Worm (Caenorhabditis elegans) whole organism, L3 larva: ENCODE results near the gene Y60A9.3.

ENCODE experiments used
- R02D3.7 ChIP-seq: fragments of 150-350 bp; optimal IDR thresholded peaks from 2 replicates; lab custom pipeline; 2014; ENCODE audit warnings: missing biosample characterization, missing genetic modification characterization
- aly-2 ChIP-seq: fragments of 150-350 bp; optimal IDR thresholded peaks from 2 replicates; lab custom pipeline; 2014; ENCODE audit warnings: missing biosample characterization, missing genetic modification characterization
- ama-1 ChIP-seq: fragments of 150-350 bp; optimal IDR thresholded peaks from 2 replicates; lab custom pipeline; 2018
- ceh-28 ChIP-seq: fragments of 150-350 bp; optimal IDR thresholded peaks from 2 replicates; lab custom pipeline; 2014; ENCODE audit warnings: missing biosample characterization, missing genetic modification reagents, missing genetic modification characterization
- ceh-9 ChIP-seq: sonication (generic microtip); optimal IDR thresholded peaks from 2 replicates; lab custom pipeline; 2018; ENCODE audit warnings: missing biosample characterization, missing genetic modification characterization
- egl-27 ChIP-seq: sonication (generic microtip); optimal IDR thresholded peaks from 4 replicates; lab custom pipeline; 2017; ENCODE audit warnings: missing biosample characterization, missing genetic modification reagents, missing genetic modification characterization
- egl-5 ChIP-seq: fragments of 150-350 bp; optimal IDR thresholded peaks from 2 replicates; lab custom pipeline; 2017; ENCODE audit warnings: missing biosample characterization, missing genetic modification reagents, missing genetic modification characterization, inconsistent platforms
- elt-1 ChIP-seq: fragments of 150-350 bp; optimal IDR thresholded peaks from 2 replicates; lab custom pipeline; 2014; ENCODE audit warnings: missing biosample characterization, missing genetic modification characterization
- elt-3 ChIP-seq, 3 experiments: fragments of 150-350 bp in 1 of 3; sonication (generic microtip) in 2 of 3; optimal IDR thresholded peaks; 2 replicates in 2 of 3; 4 replicates in 1 of 3; lab custom pipeline; 2014 to 2017; ENCODE audit warnings: missing biosample characterization in 3 of 3, missing genetic modification characterization in 3 of 3
- eor-1 ChIP-seq, 2 experiments: fragments of 150-350 bp; optimal IDR thresholded peaks; 2 replicates each; lab custom pipeline; 2014 to 2018; ENCODE audit warnings: missing biosample characterization in 2 of 2, missing genetic modification characterization in 2 of 2
- fkh-10 ChIP-seq: sonication (generic microtip); optimal IDR thresholded peaks from 2 replicates; lab custom pipeline; 2017; ENCODE audit warnings: missing biosample characterization, missing genetic modification reagents, missing genetic modification characterization
- fkh-2 ChIP-seq: fragments of 150-350 bp; optimal IDR thresholded peaks from 2 replicates; lab custom pipeline; 2014; ENCODE audit warnings: missing biosample characterization, missing genetic modification reagents, missing genetic modification characterization
- hmg-11 ChIP-seq: sonication (generic microtip); optimal IDR thresholded peaks from 2 replicates; lab custom pipeline; 2016; ENCODE audit warnings: missing genetic modification characterization, missing compliant biosample characterization
- jun-1 ChIP-seq: fragments of 150-350 bp; optimal IDR thresholded peaks from 2 replicates; lab custom pipeline; 2014; ENCODE audit warnings: missing biosample characterization, missing genetic modification reagents, missing genetic modification characterization
- lin-15B ChIP-seq: fragments of 150-350 bp; optimal IDR thresholded peaks from 2 replicates; lab custom pipeline; 2014; ENCODE audit warnings: missing biosample characterization, missing genetic modification characterization
- lsy-12 ChIP-seq: sonication (generic microtip); optimal IDR thresholded peaks from 2 replicates; lab custom pipeline; 2016; ENCODE audit warnings: mild to moderate bottlenecking, missing genetic modification characterization, missing compliant biosample characterization
- nfya-1 ChIP-seq: sonication (generic microtip); optimal IDR thresholded peaks from 2 replicates; lab custom pipeline; 2017; ENCODE audit warnings: missing genetic modification characterization, mild to moderate bottlenecking, missing compliant biosample characterization, antibody characterized with exemption, moderate library complexity; ENCODE audit not compliant: insufficient read depth
- nhr-11 ChIP-seq: fragments of 150-350 bp; optimal IDR thresholded peaks from 2 replicates; lab custom pipeline; 2014; ENCODE audit warnings: missing biosample characterization, missing genetic modification characterization
- nhr-12 ChIP-seq: fragments of 150-350 bp; optimal IDR thresholded peaks from 2 replicates; lab custom pipeline; 2014; ENCODE audit warnings: missing biosample characterization, missing genetic modification characterization
- nhr-23 ChIP-seq: fragments of 150-350 bp; optimal IDR thresholded peaks from 2 replicates; lab custom pipeline; 2014; ENCODE audit warnings: missing biosample characterization, missing genetic modification reagents, missing genetic modification characterization
- nhr-237 ChIP-seq: fragments of 150-350 bp; optimal IDR thresholded peaks from 2 replicates; lab custom pipeline; 2014; ENCODE audit warnings: missing biosample characterization, missing genetic modification characterization
- nhr-25 ChIP-seq: sonication (generic microtip); optimal IDR thresholded peaks from 2 replicates; lab custom pipeline; 2017; ENCODE audit warnings: missing biosample characterization, missing genetic modification characterization
- nhr-28 ChIP-seq: fragments of 150-350 bp; optimal IDR thresholded peaks from 2 replicates; lab custom pipeline; 2014; ENCODE audit warnings: missing biosample characterization, missing genetic modification characterization
- nhr-43 ChIP-seq: sonication (generic microtip); optimal IDR thresholded peaks from 2 replicates; lab custom pipeline; 2016; ENCODE audit warnings: mild to moderate bottlenecking, missing genetic modification characterization, missing compliant biosample characterization; ENCODE audit not compliant: poor library complexity, severe bottlenecking
- nhr-67 ChIP-seq: fragments of 150-350 bp; optimal IDR thresholded peaks from 2 replicates; lab custom pipeline; 2014; ENCODE audit warnings: missing biosample characterization, missing genetic modification characterization
- nhr-76 ChIP-seq: fragments of 150-350 bp; sonication (generic microtip); optimal IDR thresholded peaks from 5 replicates; lab custom pipeline; 2014; ENCODE audit warnings: missing biosample characterization, missing genetic modification characterization
- pqm-1 ChIP-seq: fragments of 150-350 bp; optimal IDR thresholded peaks from 2 replicates; lab custom pipeline; 2017; ENCODE audit warnings: missing biosample characterization, missing genetic modification characterization, inconsistent platforms
- skn-1 ChIP-seq: fragments of 150-350 bp; optimal IDR thresholded peaks from 2 replicates; lab custom pipeline; 2014; ENCODE audit warnings: missing biosample characterization, missing genetic modification characterization
- snpc-4 ChIP-seq: fragments of 150-350 bp; optimal IDR thresholded peaks from 2 replicates; lab custom pipeline; 2014; ENCODE audit warnings: missing biosample characterization, missing genetic modification characterization
- tbx-2 ChIP-seq: sonication (generic microtip); optimal IDR thresholded peaks from 2 replicates; lab custom pipeline; 2016; ENCODE audit warnings: mild to moderate bottlenecking, missing genetic modification characterization, missing compliant biosample characterization
- unc-62 ChIP-seq: fragments of 150-350 bp; sonication (generic microtip); optimal IDR thresholded peaks from 4 replicates; lab custom pipeline; 2014; ENCODE audit warnings: missing biosample characterization, missing genetic modification reagents, missing genetic modification characterization
- zag-1 ChIP-seq: fragments of 150-350 bp; optimal IDR thresholded peaks from 2 replicates; lab custom pipeline; 2014; ENCODE audit warnings: missing biosample characterization, missing genetic modification characterization
- ztf-4 ChIP-seq: fragments of 150-350 bp; optimal IDR thresholded peaks from 2 replicates; lab custom pipeline; 2014; ENCODE audit warnings: missing biosample characterization, missing genetic modification characterization

The Y60A9.3 gene

DNA sequence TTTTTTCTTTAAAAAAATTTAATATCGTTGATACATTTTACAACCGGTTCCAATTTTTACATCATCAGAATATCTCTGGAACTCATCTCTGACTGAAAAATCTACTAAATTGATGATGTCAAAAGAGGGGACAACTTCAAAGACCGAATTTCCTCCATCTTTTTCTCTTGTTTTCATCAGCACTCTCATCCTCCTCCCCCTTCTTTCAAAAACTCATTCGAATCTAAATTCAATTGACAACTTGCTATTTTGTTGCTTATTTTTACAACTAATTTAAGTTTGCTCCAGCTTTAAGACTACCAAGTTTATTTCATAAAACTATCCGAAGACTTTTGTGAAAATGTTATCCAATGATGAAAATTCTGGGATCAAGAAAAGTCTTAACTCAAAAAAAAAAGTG, 16.0 kb downstream of the Y60A9.3 start:
- TF ChIP-seq nhr-11 (tag; lab: Kevin White, UChicago) (no peak), nhr-23 (no peak), lin-15B (tag; lab: Kevin White, UChicago) (no peak), hmg-11 (no peak), skn-1 (tag; lab: Kevin White, UChicago) (no peak), eor-1 (tag; optimal IDR thresholded peaks at IDR 0.05; lab: Kevin White, UChicago) (no peak), nhr-28 (tag; lab: Kevin White, UChicago) (no peak), nhr-43 (tag; lab: Kevin White, UChicago) (no peak), elt-1 (tag; lab: Kevin White, UChicago) (no peak), pqm-1 (tag; lab: Kevin White, UChicago) (no peak), lsy-12 (no peak), zag-1 (no peak), nfya-1 (tag; lab: Kevin White, UChicago) (no peak)

DNA sequence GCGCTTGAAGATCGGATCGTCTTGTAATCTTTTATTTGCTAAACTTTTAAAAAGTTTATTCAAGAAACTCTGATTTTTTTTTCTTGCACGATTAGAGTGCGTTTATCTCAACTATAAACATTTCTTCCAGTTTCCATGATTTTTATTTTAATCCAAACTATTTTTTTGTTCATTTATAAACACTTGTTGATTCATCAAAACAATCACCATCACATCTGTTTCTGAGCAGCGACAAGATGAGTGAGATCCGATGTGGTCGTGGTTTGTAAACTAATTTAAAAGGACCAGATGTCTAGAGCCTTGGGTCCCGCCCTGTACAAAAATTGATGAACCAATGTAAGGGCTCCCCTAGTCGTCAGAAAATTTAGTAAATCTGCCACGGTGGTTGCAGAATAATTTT, 18.2 kb downstream of the Y60A9.3 start:
- TF ChIP-seq nhr-43 (tag; lab: Kevin White, UChicago) (no peak), snpc-4 (tag; lab: Kevin White, UChicago) (no peak), hmg-11 (no peak), nhr-23 (no peak), nhr-12 (tag; lab: Kevin White, UChicago) (no peak), R02D3.7 (tag; lab: Kevin White, UChicago) (no peak), nhr-237 (tag; lab: Kevin White, UChicago) (no peak), skn-1 (tag; lab: Kevin White, UChicago) (no peak), aly-2 (tag; lab: Kevin White, UChicago) (no peak), lin-15B (tag; lab: Kevin White, UChicago) (no peak), tbx-2 (tag; lab: Kevin White, UChicago) (no peak), fkh-2 (tag; lab: Kevin White, UChicago) (no peak), zag-1 (no peak), ceh-9 (tag; lab: Kevin White, UChicago) (no peak)

DNA sequence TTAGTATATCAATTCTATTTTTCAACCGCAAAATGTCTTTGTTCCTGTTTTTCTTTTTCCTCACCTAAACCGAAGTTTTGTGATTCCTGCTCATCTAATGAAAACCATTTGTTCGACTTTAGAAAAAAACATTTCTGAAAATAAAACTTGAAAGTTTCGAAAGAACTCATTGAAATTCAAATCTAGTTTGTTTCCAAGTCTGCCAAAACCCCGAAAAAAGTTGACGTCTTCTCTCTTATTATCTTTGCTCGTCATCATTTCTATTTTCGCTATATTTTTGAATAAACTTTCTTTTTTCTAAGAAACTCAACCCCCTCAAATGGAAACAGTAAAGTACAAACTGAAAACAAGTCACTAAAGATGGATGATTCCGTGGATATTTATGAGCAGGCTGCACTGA, 22.8 kb downstream of the Y60A9.3 start, which contains the start of gene frpr-17:
TSS of gene frpr-17 (plus strand) at position 301 of the 400 bp plus-strand sequence.
- TF ChIP-seq nhr-23 (no peak), nhr-11 (tag; lab: Kevin White, UChicago) (no peak), hmg-11 (no peak), nhr-25 (tag; lab: Kevin White, UChicago) (no peak)

DNA sequence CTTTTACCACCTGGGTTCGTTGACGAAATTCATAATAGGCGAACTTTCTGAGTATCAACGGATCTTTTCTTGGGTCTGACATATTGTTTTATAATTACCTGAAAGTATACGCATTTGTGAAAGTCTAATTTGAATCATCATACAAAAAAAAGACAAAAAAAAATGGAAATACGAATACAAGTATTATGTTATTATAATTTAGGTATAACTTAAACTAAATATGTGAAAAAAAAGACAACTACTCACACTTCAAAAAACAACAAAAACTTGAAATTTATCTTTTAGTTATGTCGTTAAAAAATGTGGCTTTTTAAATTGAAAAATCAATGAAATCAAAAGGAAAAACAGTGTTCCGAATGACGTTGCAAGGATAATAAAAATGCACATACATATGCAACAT, 29.7 kb downstream of the Y60A9.3 start, which contains the start of gene fbxa-179:
TSS of gene fbxa-179 (minus strand) at position 101 of the 400 bp plus-strand sequence.
- TF ChIP-seq fkh-2 (tag; lab: Kevin White, UChicago) = no peak
- TF ChIP-seq nhr-67 (tag; lab: Kevin White, UChicago) = no peak
- TF ChIP-seq egl-5 (tag; lab: Kevin White, UChicago) = no peak
- no peak for TF ChIP-seq egl-27 (tag; lab: Kevin White, UChicago)
- TF ChIP-seq fkh-10 (GFP tag; lab: Kevin White, UChicago) = no peak

DNA sequence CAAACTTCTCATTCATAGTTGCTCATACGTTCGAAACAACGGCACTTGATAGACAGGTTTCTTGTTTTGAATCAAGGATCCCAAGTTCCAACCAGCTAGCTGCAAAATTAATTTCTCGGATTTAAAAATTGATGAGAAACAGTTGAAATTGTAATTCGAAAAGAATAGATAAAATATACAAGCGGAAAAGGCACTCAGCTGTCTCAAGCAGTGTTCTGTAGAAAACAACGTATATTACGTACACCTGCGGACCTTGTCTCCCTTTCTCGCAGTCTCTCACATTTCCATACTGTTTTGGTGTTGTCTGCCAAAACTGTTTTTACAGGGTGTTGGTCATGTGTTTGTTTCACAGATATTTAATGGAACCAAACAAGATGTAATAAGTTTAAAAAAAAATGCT, 32.6 kb downstream of the Y60A9.3 start, which contains the start of gene F23D12.10:
TSS of gene F23D12.10 (minus strand) at position 101 of the 400 bp plus-strand sequence.
- no peak for TF ChIP-seq ztf-4 (tag; lab: Kevin White, UChicago)
- no peak for TF ChIP-seq nhr-76
- TF ChIP-seq nhr-43 (tag; lab: Kevin White, UChicago) = no peak
- no peak for TF ChIP-seq eor-1 (tag; optimal IDR thresholded peaks at IDR 0.05; lab: Kevin White, UChicago)
- TF ChIP-seq tbx-2 (tag; lab: Kevin White, UChicago) = no peak
- no peak for TF ChIP-seq nhr-25 (tag; lab: Kevin White, UChicago)
- TF ChIP-seq unc-62 = no peak
- TF ChIP-seq snpc-4 (tag; lab: Kevin White, UChicago) = no peak
- no peak for TF ChIP-seq hmg-11
- TF ChIP-seq elt-3 (tag; optimal IDR thresholded peaks at IDR 0.05; lab: Kevin White, UChicago) = no peak
- no peak for TF ChIP-seq jun-1
- TF ChIP-seq lin-15B (tag; lab: Kevin White, UChicago) = no peak
- no peak for TF ChIP-seq nhr-12 (tag; lab: Kevin White, UChicago)
- TF ChIP-seq ceh-28 = no peak
- no peak for TF ChIP-seq ama-1 (lab: Kevin White, UChicago)
